Worm (Caenorhabditis elegans) whole organism, L1 larva: ENCODE measurements around the gene R160.10.

ENCODE experiments used
- ama-1 ChIP-seq: fragments of 150-350 bp; optimal IDR thresholded peaks from 2 replicates; lab custom pipeline; 2014
- ceh-88 ChIP-seq: fragments of 200-800 bp; sonication (Bioruptor generic); IDR thresholded peaks from 2 replicates; pipeline ENCODE4 v1.3.6; 2022; ENCODE audit warnings: missing genetic modification characterization, missing compliant biosample characterization
- dpl-1 ChIP-seq, 3 experiments: fragments of 150-350 bp in 2 of 3; sonication (generic microtip) in 1 of 3; optimal IDR thresholded peaks; 2 replicates each; lab custom pipeline; 2014 to 2017; ENCODE audit warnings: missing biosample characterization in 3 of 3, missing genetic modification characterization in 3 of 3, missing genetic modification reagents in 3 of 3
- ets-5 ChIP-seq: fragments of 200-800 bp; sonication (Bioruptor generic); IDR thresholded peaks from 2 replicates; pipeline ENCODE4 v1.3.6; 2022; ENCODE audit warnings: missing genetic modification characterization, missing compliant biosample characterization
- nhr-47 ChIP-seq: sonication (generic microtip); optimal IDR thresholded peaks from 2 replicates; lab custom pipeline; 2016; ENCODE audit warnings: mild to moderate bottlenecking, missing genetic modification characterization, moderate library complexity, missing compliant biosample characterization
- nhr-71 ChIP-seq: sonication (generic microtip); optimal IDR thresholded peaks from 2 replicates; lab custom pipeline; 2016; ENCODE audit warnings: mild to moderate bottlenecking, missing genetic modification characterization, moderate library complexity, missing compliant biosample characterization
- tlp-1 ChIP-seq: fragments of 150-350 bp; optimal IDR thresholded peaks from 2 replicates; lab custom pipeline; 2014; ENCODE audit warnings: missing biosample characterization, missing genetic modification characterization
- unc-62 ChIP-seq: fragments of 150-350 bp; optimal IDR thresholded peaks from 2 replicates; lab custom pipeline; 2014; ENCODE audit warnings: missing biosample characterization, missing genetic modification reagents, missing genetic modification characterization

ce11 chrX:4363200-4363599 lies 4.1 kb downstream of the R160.10 start, which contains the start of gene F14H12.17:
- TF ChIP-seq unc-62 (GFP tag; lab: Kevin White, UChicago), result no peak
- TF ChIP-seq ceh-88 (GFP tag; lab: Robert Waterston, UW), result no peak
- TF ChIP-seq ets-5 (GFP tag; lab: Robert Waterston, UW), result no peak
- TF ChIP-seq dpl-1 (GFP tag; optimal IDR thresholded peaks at IDR 0.05; lab: Kevin White, UChicago), result no peak
- TF ChIP-seq nhr-71 (tag; lab: Kevin White, UChicago), result no peak
- no peak for TF ChIP-seq tlp-1
- TF ChIP-seq ama-1 (lab: Kevin White, UChicago), result no peak
- no peak for TF ChIP-seq nhr-47 (tag; lab: Kevin White, UChicago)
